Worm (Caenorhabditis elegans) whole organism, young adult: ENCODE measurements around the gene atgp-2.

Experiments used
- F22D6.2 ChIP-seq: sonication (generic microtip); optimal IDR thresholded peaks from 2 replicates; lab custom pipeline; 2016; ENCODE audit warnings: mild to moderate bottlenecking, missing genetic modification characterization, missing compliant biosample characterization
- F49E8.2 ChIP-seq: sonication (generic microtip); optimal IDR thresholded peaks from 3 replicates; lab custom pipeline; 2017; ENCODE audit warnings: missing genetic modification characterization, mild to moderate bottlenecking, missing compliant biosample characterization, antibody characterized with exemption, moderate library complexity; ENCODE audit not compliant: insufficient read depth
- T26A5.8 ChIP-seq: sonication (generic microtip); optimal IDR thresholded peaks from 2 replicates; lab custom pipeline; 2016; ENCODE audit warnings: missing genetic modification characterization, missing compliant biosample characterization
- Y79H2A.3 ChIP-seq: fragments of 200-800 bp; sonication (Bioruptor generic); conservative IDR thresholded peaks from 2 replicates; pipeline ENCODE4 v1.3.6; 2022; ENCODE audit warnings: missing genetic modification reagents, missing genetic modification characterization, missing compliant biosample characterization
- Y95B8A.8 ChIP-seq: fragments of 200-800 bp; sonication (Bioruptor generic); IDR thresholded peaks from 2 replicates; pipeline ENCODE4 v1.3.6; 2022; ENCODE audit warnings: missing genetic modification reagents, missing genetic modification characterization, missing compliant biosample characterization
- ama-1 ChIP-seq, 3 experiments: fragments of 150-350 bp in 1 of 3; sonication (generic microtip) in 2 of 3; optimal IDR thresholded peaks; 2 replicates each; lab custom pipeline; 2014 to 2018; ENCODE audit warnings: missing biosample characterization in 2 of 3, missing genetic modification characterization in 2 of 3, missing genetic modification reagents in 2 of 3
- attf-6 ChIP-seq: fragments of 200-800 bp; sonication (Bioruptor generic); IDR thresholded peaks from 2 replicates; pipeline ENCODE4 v1.3.6; 2022; ENCODE audit warnings: missing genetic modification reagents, missing genetic modification characterization, missing compliant biosample characterization
- bed-1 ChIP-seq: fragments of 200-800 bp; sonication (Bioruptor generic); IDR thresholded peaks from 2 replicates; pipeline ENCODE4 v1.3.6; 2022; ENCODE audit warnings: missing genetic modification reagents, missing genetic modification characterization, missing compliant biosample characterization
- ccch-3 ChIP-seq: fragments of 200-800 bp; sonication (Bioruptor generic); optimal IDR thresholded peaks from 2 replicates; lab custom pipeline; 2018; ENCODE audit warnings: mild to moderate bottlenecking, missing genetic modification characterization, missing compliant biosample characterization
- cebp-1 ChIP-seq, 2 experiments: fragments of 200-800 bp in 1 of 2; sonication (Bioruptor generic) in 1 of 2; sonication (generic microtip) in 1 of 2; IDR thresholded peaks in 1 of 2; optimal IDR thresholded peaks in 1 of 2; 2 replicates each; pipeline versions ENCODE4 v1.3.6 to Lab custom; 2017 to 2022; ENCODE audit warnings: missing compliant biosample characterization in 2 of 2, missing genetic modification characterization in 2 of 2, mild to moderate bottlenecking in 1 of 2, missing genetic modification reagents in 1 of 2, moderate library complexity in 1 of 2
- ceh-40 ChIP-seq: fragments of 200-800 bp; sonication (Bioruptor generic); IDR thresholded peaks from 2 replicates; pipeline ENCODE4 v1.3.6; 2022; ENCODE audit warnings: missing genetic modification characterization, missing compliant biosample characterization
- ceh-91 ChIP-seq: fragments of 200-800 bp; sonication (Bioruptor generic); IDR thresholded peaks from 2 replicates; pipeline ENCODE4 v1.3.6; 2022; ENCODE audit warnings: missing genetic modification reagents, missing genetic modification characterization, missing compliant biosample characterization
- dpl-1 ChIP-seq: fragments of 150-350 bp; optimal IDR thresholded peaks from 2 replicates; lab custom pipeline; 2014; ENCODE audit warnings: missing biosample characterization, missing genetic modification reagents, missing genetic modification characterization
- egl-44 ChIP-seq: fragments of 200-800 bp; sonication (Bioruptor generic); IDR thresholded peaks from 2 replicates; pipeline ENCODE4 v1.3.6; 2022; ENCODE audit warnings: missing genetic modification reagents, missing genetic modification characterization, missing compliant biosample characterization
- ekl-4 ChIP-seq: fragments of 200-800 bp; sonication (Bioruptor generic); IDR thresholded peaks from 2 replicates; pipeline ENCODE4 v1.3.6; 2022; ENCODE audit warnings: missing genetic modification reagents, missing genetic modification characterization, missing compliant biosample characterization
- hlh-26 ChIP-seq: fragments of 200-800 bp; sonication (Bioruptor generic); conservative IDR thresholded peaks from 2 replicates; pipeline ENCODE4 v1.3.6; 2022; ENCODE audit warnings: missing genetic modification reagents, missing genetic modification characterization, missing compliant biosample characterization
- let-526 ChIP-seq: fragments of 200-800 bp; sonication (Bioruptor generic); IDR thresholded peaks from 2 replicates; pipeline ENCODE4 v1.3.6; 2022; ENCODE audit warnings: missing genetic modification reagents, missing genetic modification characterization, missing compliant biosample characterization
- let-607 ChIP-seq, 2 experiments: fragments of 200-800 bp in 1 of 2; sonication (Bioruptor generic) in 1 of 2; sonication (generic microtip) in 1 of 2; optimal IDR thresholded peaks; 2 replicates each; lab custom pipeline; 2016 to 2018; ENCODE audit warnings: mild to moderate bottlenecking in 2 of 2, missing compliant biosample characterization in 2 of 2, missing genetic modification characterization in 2 of 2, moderate library complexity in 2 of 2, missing genotype in 1 of 2
- lin-26 ChIP-seq: fragments of 200-800 bp; sonication (Bioruptor generic); IDR thresholded peaks from 2 replicates; pipeline ENCODE4 v1.3.6; 2022; ENCODE audit warnings: missing genetic modification reagents, missing genetic modification characterization, missing compliant biosample characterization
- mxl-1 ChIP-seq: sonication (generic microtip); optimal IDR thresholded peaks from 2 replicates; lab custom pipeline; 2016; ENCODE audit warnings: missing genetic modification characterization, missing compliant biosample characterization
- nfya-1 ChIP-seq: sonication (generic microtip); optimal IDR thresholded peaks from 2 replicates; lab custom pipeline; 2017; ENCODE audit warnings: antibody characterized with exemption, missing compliant biosample characterization, missing genetic modification characterization, borderline replicate concordance; ENCODE audit not compliant: insufficient read depth
- nfyb-1 ChIP-seq: fragments of 200-800 bp; sonication (Bioruptor generic); IDR thresholded peaks from 2 replicates; pipeline ENCODE4 v1.3.6; 2022; ENCODE audit warnings: missing genetic modification reagents, missing genetic modification characterization, missing compliant biosample characterization
- nhr-179 ChIP-seq: sonication (generic microtip); optimal IDR thresholded peaks from 2 replicates; lab custom pipeline; 2016; ENCODE audit warnings: mild to moderate bottlenecking, missing genetic modification characterization, missing compliant biosample characterization
- nhr-80 ChIP-seq: sonication (generic microtip); optimal IDR thresholded peaks from 2 replicates; lab custom pipeline; 2016; ENCODE audit warnings: missing genetic modification characterization, missing compliant biosample characterization
- pha-4 ChIP-seq: fragments of 150-350 bp; sonication (generic microtip); optimal IDR thresholded peaks from 2 replicates; lab custom pipeline; 2014; ENCODE audit warnings: missing biosample characterization, missing genetic modification reagents, missing genetic modification characterization
- rcor-1 ChIP-seq: fragments of 200-800 bp; sonication (Bioruptor generic); IDR thresholded peaks from 2 replicates; pipeline ENCODE4 v1.3.6; 2022; ENCODE audit warnings: missing genetic modification reagents, missing genetic modification characterization, missing compliant biosample characterization
- snpc-1.3 ChIP-seq: sonication (generic microtip); optimal IDR thresholded peaks from 2 replicates; lab custom pipeline; 2017; ENCODE audit warnings: missing genetic modification characterization, mild to moderate bottlenecking, missing compliant biosample characterization, antibody characterized with exemption, moderate library complexity, missing genotype, missing genetic modification reagents; ENCODE audit not compliant: insufficient read depth
- snpc-4 ChIP-seq, 5 experiments: fragments of 150-350 bp in 1 of 5; sonication (generic microtip) in 4 of 5; optimal IDR thresholded peaks; 2 replicates each; lab custom pipeline; 2014 to 2018; ENCODE audit warnings: missing genetic modification characterization in 5 of 5, missing biosample characterization in 3 of 5, antibody characterized with exemption in 2 of 5, mild to moderate bottlenecking in 2 of 5, missing compliant biosample characterization in 2 of 5, missing genotype in 2 of 5, moderate library complexity in 2 of 5, missing genetic modification reagents in 1 of 5
- tlf-1 ChIP-seq: fragments of 200-800 bp; sonication (Bioruptor generic); optimal IDR thresholded peaks from 2 replicates; lab custom pipeline; 2018; ENCODE audit warnings: mild to moderate bottlenecking, missing genetic modification characterization, missing compliant biosample characterization
- ztf-18 ChIP-seq: sonication (generic microtip); optimal IDR thresholded peaks from 2 replicates; lab custom pipeline; 2016; ENCODE audit warnings: missing genotype, mild to moderate bottlenecking, missing genetic modification characterization, missing compliant biosample characterization

The atgp-2 gene

DNA sequence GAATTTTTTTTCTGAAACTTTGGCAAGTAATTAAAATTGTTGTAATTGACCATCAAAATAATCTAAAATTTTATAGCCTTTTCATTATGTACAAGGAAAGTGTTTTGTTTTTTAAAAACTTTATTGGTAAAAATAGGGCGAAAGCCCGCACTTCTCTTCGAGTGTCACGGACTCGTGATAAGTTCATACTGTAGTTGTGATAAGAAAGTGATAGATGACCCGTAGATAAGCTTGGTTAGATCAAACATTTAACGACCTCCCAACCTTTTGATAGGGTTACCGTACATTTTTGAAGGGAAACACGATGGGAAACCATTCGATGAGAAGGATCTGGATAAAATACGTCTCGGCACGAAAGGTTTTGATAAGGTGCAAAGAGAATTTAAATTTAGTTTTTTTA, 27.5 kb downstream of the atgp-2 start:
- TF ChIP-seq snpc-4 (GFP tag; optimal IDR thresholded peaks at IDR 0.05; lab: Kevin White, UChicago) (no peak), snpc-4 (tag; optimal IDR thresholded peaks at IDR 0.05; lab: Kevin White, UChicago) (no peak), mxl-1 (no peak), T26A5.8 (tag; lab: Kevin White, UChicago) (no peak), nfya-1 (tag; lab: Kevin White, UChicago) (no peak), lin-26 (no peak), snpc-1.3 (tag; lab: Kevin White, UChicago) (no peak), Y95B8A.8 (GFP tag; lab: Robert Waterston, UW) (no peak), F22D6.2 (tag; lab: Kevin White, UChicago) (no peak), pha-4 (tag; lab: Kevin White, UChicago) (no peak), Y79H2A.3 (no peak), rcor-1 (GFP tag; lab: Robert Waterston, UW) (no peak), cebp-1 (GFP tag; IDR thresholded peaks at IDR 0.05; lab: Robert Waterston, UW) (no peak), cebp-1 (tag; optimal IDR thresholded peaks at IDR 0.05; lab: Kevin White, UChicago) (no peak), F49E8.2 (tag; lab: Kevin White, UChicago) (no peak), ceh-40 (GFP tag; lab: Robert Waterston, UW) (no peak), egl-44 (no peak), ccch-3 (GFP tag; lab: Kevin White, UChicago) (no peak)

DNA sequence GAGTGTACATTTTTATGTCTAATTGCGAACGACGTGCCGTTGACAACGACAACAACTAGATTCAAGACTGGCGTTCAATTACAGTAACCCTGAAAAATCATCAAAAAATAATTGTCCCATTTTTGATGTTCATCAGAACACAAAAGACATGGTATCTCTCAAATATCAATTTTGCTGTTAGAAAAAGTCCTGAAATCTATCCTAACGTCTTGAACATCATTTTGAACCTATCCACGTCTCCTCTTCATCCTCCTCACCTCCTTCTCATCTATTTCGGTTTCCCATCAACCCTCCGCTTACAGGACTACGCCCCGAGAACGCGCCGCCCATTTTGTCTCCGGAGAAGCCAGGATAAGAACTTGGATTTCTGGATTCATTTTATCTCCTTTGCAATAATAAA, 28.1 kb downstream of the atgp-2 start, which contains the start of gene mltn-9:
Gene mltn-9 (plus strand): TSS at position 301 of the 400 bp plus-strand sequence.
- TF ChIP-seq bed-1 (GFP tag; lab: Robert Waterston, UW) (no peak), let-607 (tag; optimal IDR thresholded peaks at IDR 0.05; lab: Kevin White, UChicago) (no peak), attf-6 (no peak), nhr-80 (tag; lab: Kevin White, UChicago) (no peak), tlf-1 (GFP tag; lab: Kevin White, UChicago) (no peak), ztf-18 (tag; lab: Kevin White, UChicago) (no peak), ceh-91 (GFP tag; lab: Robert Waterston, UW) (no peak), nfyb-1 (GFP tag; lab: Robert Waterston, UW) (no peak), hlh-26 (GFP tag; lab: Robert Waterston, UW) (no peak), ama-1 (optimal IDR thresholded peaks at IDR 0.05; lab: Kevin White, UChicago) (no peak), ama-1 (GFP tag; optimal IDR thresholded peaks at IDR 0.05; lab: Kevin White, UChicago) (no peak)

DNA sequence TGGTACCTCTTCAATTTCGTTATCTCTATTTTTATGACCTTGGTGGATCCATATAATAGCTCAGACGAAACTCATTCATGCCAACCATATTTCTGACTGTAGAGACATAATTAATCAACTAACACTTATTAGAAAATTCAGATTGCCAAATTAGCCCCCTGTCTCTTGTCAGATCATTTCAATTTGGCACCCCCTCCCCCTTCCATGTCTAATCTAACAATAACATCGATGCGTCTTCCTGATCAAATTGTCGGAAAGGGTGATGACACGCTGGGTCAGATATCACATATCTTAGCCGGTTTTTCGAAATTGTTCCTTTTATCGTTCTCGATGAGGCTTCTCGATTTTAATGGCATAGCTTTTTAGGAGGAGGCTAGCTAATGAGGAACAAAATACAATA, 32.6 kb downstream of the atgp-2 start:
- TF ChIP-seq lin-26 (no peak), let-607 (tag; optimal IDR thresholded peaks at IDR 0.05; lab: Kevin White, UChicago) (no peak), let-526 (no peak), ekl-4 (no peak), nhr-179 (tag; lab: Kevin White, UChicago) (no peak)

DNA sequence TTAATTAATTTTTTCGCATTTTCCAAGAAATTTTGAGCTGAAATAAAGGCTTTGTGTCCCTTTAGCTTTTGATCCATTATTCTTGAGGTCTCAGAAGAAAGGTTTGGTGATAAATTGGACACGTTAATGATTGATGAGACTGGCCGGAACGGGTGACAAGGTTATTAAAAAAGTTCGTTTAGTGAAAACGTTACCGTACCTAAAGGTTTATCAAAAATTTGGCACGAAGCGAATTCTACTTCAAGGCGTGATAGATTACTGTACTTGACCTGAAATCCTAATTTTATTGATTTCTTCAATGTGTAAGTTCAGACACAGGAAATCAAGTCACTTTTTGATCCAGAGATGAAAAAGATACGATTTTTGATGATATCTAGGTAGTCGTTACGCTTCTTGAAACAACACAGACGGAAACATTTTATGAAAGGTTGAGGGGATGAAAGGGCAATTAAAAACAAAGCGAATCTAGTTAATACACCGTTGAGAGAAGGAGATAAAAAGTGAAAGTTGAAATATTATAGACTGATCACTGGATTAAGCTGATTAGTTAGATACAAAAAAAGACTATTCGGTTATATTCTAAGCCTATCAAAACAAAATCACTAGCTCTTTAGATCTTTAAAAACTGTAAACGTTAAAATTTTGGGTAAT, 33.3 kb downstream of the atgp-2 start:
- no peak for TF ChIP-seq dpl-1 (GFP tag; lab: Kevin White, UChicago)
- peak; percentile 35 for TF ChIP-seq ama-1 (optimal IDR thresholded peaks at IDR 0.05; lab: Kevin White, UChicago)
- no peak for TF ChIP-seq ama-1 (GFP tag; optimal IDR thresholded peaks at IDR 0.05; lab: Kevin White, UChicago)
